Worm (Caenorhabditis elegans): ENCODE measurements around the gene ubxn-5.

DNA sequence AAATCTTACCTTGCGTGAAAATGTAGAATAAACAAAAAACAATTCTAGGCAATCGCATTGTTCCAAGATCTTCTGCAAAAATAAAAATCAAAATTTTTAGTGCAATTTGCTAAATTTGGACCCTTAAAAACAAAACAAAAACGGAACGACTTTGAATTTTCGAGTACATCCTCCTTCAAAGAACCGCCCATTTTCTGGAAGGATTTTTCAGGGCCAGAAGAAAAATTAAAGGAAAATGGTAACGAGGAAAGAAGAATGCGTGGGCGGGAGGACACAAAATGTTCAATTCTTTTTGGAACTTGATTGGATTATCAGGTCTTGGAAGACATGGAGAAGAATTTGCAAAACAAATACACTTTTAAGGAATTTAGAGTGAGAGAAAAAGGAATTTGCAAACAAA lies 36.8 kb upstream of the ubxn-5 start, which contains the start of gene F54B3.4:
- no peak for TF ChIP-seq flt-1 (GFP tag; IDR thresholded peaks at IDR 0.05)
- no peak for TF ChIP-seq T22C8.4 (GFP tag; IDR thresholded peaks at IDR 0.05)

Data from whole organism, midembryonic.